Worm (Caenorhabditis elegans) whole organism, L1 larva: ENCODE data around the gene F37C12.14.

ENCODE experiments used
- alr-1 ChIP-seq: fragments of 200-800 bp; sonication (Bioruptor generic); optimal IDR thresholded peaks from 2 replicates; lab custom pipeline; 2018; ENCODE audit warnings: borderline replicate concordance, mild to moderate bottlenecking, missing genetic modification characterization, missing compliant biosample characterization
- ama-1 ChIP-seq: fragments of 150-350 bp; optimal IDR thresholded peaks from 2 replicates; lab custom pipeline; 2014
- ceh-8 ChIP-seq: fragments of 200-800 bp; sonication (Bioruptor generic); optimal IDR thresholded peaks from 2 replicates; lab custom pipeline; 2018; ENCODE audit warnings: mild to moderate bottlenecking, missing genetic modification characterization, moderate library complexity, missing compliant biosample characterization
- fkh-10 ChIP-seq: sonication (generic microtip); optimal IDR thresholded peaks from 2 replicates; lab custom pipeline; 2017; ENCODE audit warnings: missing biosample characterization, missing genetic modification reagents, missing genetic modification characterization
- lin-15B ChIP-seq: fragments of 150-350 bp; sonication (generic microtip); optimal IDR thresholded peaks from 3 replicates; lab custom pipeline; 2014; ENCODE audit warnings: missing biosample characterization, missing genetic modification characterization
- skn-1 ChIP-seq: fragments of 150-350 bp; optimal IDR thresholded peaks from 2 replicates; lab custom pipeline; 2014; ENCODE audit warnings: missing biosample characterization, missing genetic modification characterization
- unc-62 ChIP-seq: fragments of 150-350 bp; optimal IDR thresholded peaks from 2 replicates; lab custom pipeline; 2014; ENCODE audit warnings: missing biosample characterization, missing genetic modification reagents, missing genetic modification characterization

DNA sequence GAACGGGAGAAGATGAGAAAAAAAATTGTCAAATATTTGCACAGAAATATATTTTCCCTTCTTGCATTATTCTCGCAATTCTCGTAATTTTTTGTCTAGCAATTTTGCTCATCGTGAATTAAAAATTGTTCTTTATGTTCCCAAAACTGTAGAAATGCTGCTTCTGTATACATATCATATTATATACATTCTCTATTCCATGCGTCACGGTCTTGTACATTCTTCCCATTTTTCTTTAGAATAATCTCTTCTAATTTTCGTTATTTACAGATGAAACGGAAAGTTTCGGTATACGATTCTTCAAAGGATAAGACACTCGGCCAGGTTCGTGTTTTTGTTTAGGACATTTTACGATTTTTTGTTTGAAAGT is 17.8 kb downstream of the F37C12.14 start, which contains the start of gene acs-4:
- TF ChIP-seq lin-15B, result no peak
- TF ChIP-seq skn-1 (tag; lab: Kevin White, UChicago), result no peak
- TF ChIP-seq alr-1, result no peak
- no peak for TF ChIP-seq ama-1 (lab: Kevin White, UChicago)
- no peak for TF ChIP-seq unc-62
- no peak for TF ChIP-seq fkh-10 (GFP tag; lab: Kevin White, UChicago)
- no peak for TF ChIP-seq ceh-8 (GFP tag; lab: Kevin White, UChicago)
